Worm (Caenorhabditis elegans): ENCODE measurements around the gene M01E10.3.

DNA sequence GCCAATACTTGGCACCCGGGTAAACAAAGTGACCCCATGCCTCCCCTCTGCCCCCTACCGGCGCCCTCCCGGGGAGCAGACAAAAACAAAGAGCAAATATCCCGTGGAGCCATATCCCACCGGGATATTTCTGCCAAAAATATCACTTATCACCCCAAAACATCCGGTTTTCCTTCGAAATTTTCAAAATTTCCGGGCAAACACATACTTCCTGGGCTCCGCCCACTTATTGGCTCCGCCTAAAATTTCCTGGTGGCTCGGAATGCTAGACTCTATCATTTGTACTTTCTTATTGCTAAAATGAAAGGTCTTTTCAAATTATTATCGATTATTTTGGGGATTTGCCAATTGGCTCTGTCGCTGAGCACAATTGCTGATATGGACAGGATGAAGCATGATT is 48.3 kb downstream of the M01E10.3 start, which contains the start of gene Y39A3B.1:
- TF ChIP-seq ceh-16 (tag; optimal IDR thresholded peaks at IDR 0.05) (no peak), nhr-129 (tag; optimal IDR thresholded peaks at IDR 0.05) (no peak), elt-1 (tag; optimal IDR thresholded peaks at IDR 0.05) (no peak), elt-3 (tag; optimal IDR thresholded peaks at IDR 0.05) (no peak), ztf-11 (tag; optimal IDR thresholded peaks at IDR 0.05) (no peak), R02D3.7 (tag; optimal IDR thresholded peaks at IDR 0.05) (no peak), peb-1 (tag; optimal IDR thresholded peaks at IDR 0.05) (no peak)
